Fruit fly (Drosophila melanogaster) whole organism, pupa: ENCODE data around the gene Syx16.

Experiments used
- CG10348 ChIP-seq: fragments of 200-800 bp; sonication (Bioruptor generic); IDR thresholded peaks from 2 replicates; pipeline ENCODE4 v1.3.6; 2022; ENCODE audit warnings: missing biosample characterization, missing genetic modification characterization
- CG12605 ChIP-seq: fragments of 200-800 bp; sonication (Bioruptor generic); IDR thresholded peaks from 2 replicates; pipeline ENCODE4 v1.3.6; 2022; ENCODE audit warnings: missing biosample characterization, missing genetic modification characterization
- CG13204 ChIP-seq: fragments of 200-800 bp; sonication (Bioruptor generic); optimal IDR thresholded peaks from 2 replicates; lab custom pipeline; 2018; ENCODE audit warnings: missing biosample characterization, mild to moderate bottlenecking, missing genetic modification characterization, moderate library complexity
- CG14655 ChIP-seq: fragments of 200-800 bp; sonication (Bioruptor generic); optimal IDR thresholded peaks from 3 replicates; lab custom pipeline; 2017; ENCODE audit warnings: mild to moderate bottlenecking, missing biosample characterization, missing genetic modification reagents, missing genetic modification characterization
- CG15710 ChIP-seq: fragments of 200-800 bp; sonication (Bioruptor generic); optimal IDR thresholded peaks from 2 replicates; lab custom pipeline; 2018; ENCODE audit warnings: missing biosample characterization, mild to moderate bottlenecking, missing genetic modification characterization, moderate library complexity
- CG17806 ChIP-seq: fragments of 200-800 bp; sonication (Bioruptor generic); optimal IDR thresholded peaks from 2 replicates; lab custom pipeline; 2018; ENCODE audit warnings: missing biosample characterization, mild to moderate bottlenecking, missing genetic modification characterization, moderate library complexity
- CG32121 ChIP-seq: fragments of 200-800 bp; sonication (Bioruptor generic); IDR thresholded peaks from 2 replicates; pipeline ENCODE4 v1.3.6; 2022; ENCODE audit warnings: missing biosample characterization, missing genetic modification characterization
- CG34367 ChIP-seq: fragments of 200-800 bp; sonication (Bioruptor generic); optimal IDR thresholded peaks from 2 replicates; lab custom pipeline; 2018; ENCODE audit warnings: missing biosample characterization, mild to moderate bottlenecking, missing genetic modification characterization
- CG4496 ChIP-seq: fragments of 200-800 bp; sonication (Bioruptor generic); IDR thresholded peaks from 3 replicates; pipeline ENCODE4 v1.3.6; 2022; ENCODE audit warnings: missing biosample characterization, missing genetic modification characterization
- CG8159 ChIP-seq: fragments of 200-800 bp; sonication (Bioruptor generic); optimal IDR thresholded peaks from 3 replicates; lab custom pipeline; 2018; ENCODE audit warnings: missing biosample characterization, mild to moderate bottlenecking, missing genetic modification characterization, moderate library complexity
- CG8301 ChIP-seq: fragments of 200-800 bp; sonication (Bioruptor generic); optimal IDR thresholded peaks from 2 replicates; lab custom pipeline; 2018; ENCODE audit warnings: missing biosample characterization, mild to moderate bottlenecking, missing genetic modification characterization
- CG9948 ChIP-seq: fragments of 200-800 bp; sonication (Bioruptor generic); optimal IDR thresholded peaks from 2 replicates; lab custom pipeline; 2018; ENCODE audit warnings: missing biosample characterization, mild to moderate bottlenecking, missing genetic modification characterization, moderate library complexity
- D1 ChIP-seq: fragments of 200-800 bp; sonication (Bioruptor generic); optimal IDR thresholded peaks from 2 replicates; lab custom pipeline; 2018; ENCODE audit warnings: missing biosample characterization, mild to moderate bottlenecking, missing genetic modification characterization, moderate library complexity
- EcR ChIP-seq: fragments of 200-800 bp; sonication (Bioruptor generic); optimal IDR thresholded peaks from 3 replicates; lab custom pipeline; 2019; ENCODE audit warnings: missing biosample characterization, missing genetic modification characterization, mild to moderate bottlenecking, moderate library complexity, missing genetic modification reagents
- Ets98B ChIP-seq: fragments of 200-800 bp; sonication (Bioruptor generic); IDR thresholded peaks from 2 replicates; pipeline ENCODE4 v1.3.6; 2022; ENCODE audit warnings: missing biosample characterization, missing genetic modification characterization
- Pif1A ChIP-seq: fragments of 200-800 bp; sonication (Bioruptor generic); optimal IDR thresholded peaks from 3 replicates; lab custom pipeline; 2016; ENCODE audit warnings: missing biosample characterization, missing genetic modification characterization
- Pif1B ChIP-seq: fragments of 200-800 bp; sonication (Bioruptor generic); optimal IDR thresholded peaks from 3 replicates; lab custom pipeline; 2016; ENCODE audit warnings: missing biosample characterization, missing genetic modification characterization
- Snoo ChIP-seq: fragments of 200-800 bp; sonication (Bioruptor generic); optimal IDR thresholded peaks from 3 replicates; lab custom pipeline; 2017; ENCODE audit warnings: missing biosample characterization, mild to moderate bottlenecking, missing genetic modification characterization, inconsistent platforms
- fd96Ca ChIP-seq: fragments of 200-800 bp; sonication (Bioruptor generic); IDR thresholded peaks from 3 replicates; pipeline ENCODE4 v1.3.6; 2022; ENCODE audit warnings: missing biosample characterization, missing genetic modification characterization
- gl ChIP-seq: fragments of 200-800 bp; sonication (Bioruptor generic); optimal IDR thresholded peaks from 2 replicates; lab custom pipeline; 2018; ENCODE audit warnings: missing biosample characterization, mild to moderate bottlenecking, missing genetic modification characterization
- rn ChIP-seq: fragments of 200-800 bp; sonication (Bioruptor generic); IDR thresholded peaks from 2 replicates; pipeline ENCODE4 v1.3.6; 2022; ENCODE audit warnings: missing biosample characterization, missing genetic modification characterization

Gene Syx16

dm6 chrX:20414099-20414498 is 20.5 kb upstream of the Syx16 start, which contains the start of gene CG15458:
TSS of gene CG15458 (minus strand) at chrX:20414199.
- no peak for TF ChIP-seq fd96Ca (GFP tag; lab: Robert Waterston, UW)
- TF ChIP-seq, all 21 proteins: peak for 0

dm6 chrX:20413481-20413880 is 19.9 kb upstream of the Syx16 start, which contains the start of gene CG15459:
TSS of gene CG15459 (minus strand) at chrX:20413581.
- TF ChIP-seq EcR (GFP tag; lab: Kevin White, UChicago) (no peak), CG8159 (tag; lab: Kevin White, UChicago) (no peak), CG17806 (no peak), CG34367 (tag; lab: Kevin White, UChicago) (no peak), Pif1B (GFP tag; lab: Kevin White, UChicago) (no peak), CG12605 (no peak), CG8301 (tag; lab: Kevin White, UChicago) (no peak), Pif1A (GFP tag; lab: Kevin White, UChicago) (no peak)

dm6 chrX:20411635-20412034 is 18.1 kb upstream of the Syx16 start:
- TF ChIP-seq gl (no peak), CG8159 (tag; lab: Kevin White, UChicago) (no peak), Snoo (tag; lab: Kevin White, UChicago) (no peak)

- TF ChIP-seq CG4496 (GFP tag; lab: Robert Waterston, UW) (peak; percentile 44; the same call in 1 of the 3 replicates), CG32121 (GFP tag; lab: Robert Waterston, UW) (no peak; the same call in 1 of the 2 replicates), Ets98B (GFP tag; lab: Robert Waterston, UW) (peak; percentile 47), CG8159 (tag; lab: Kevin White, UChicago) (peak; percentile 21), rn (GFP tag; lab: Robert Waterston, UW) (no peak), CG13204 (GFP tag; lab: Kevin White, UChicago) (no peak), fd96Ca (GFP tag; lab: Robert Waterston, UW) (no peak; the same call in 2 of the 3 replicates), CG12605 (0 out of 2 replicates have a peak, but pooled peaks have one; percentile 9), CG10348 (GFP tag; lab: Robert Waterston, UW) (no peak), gl (no peak), D1 (tag; lab: Kevin White, UChicago) (no peak), CG15710 (peak; percentile 25), CG34367 (tag; lab: Kevin White, UChicago) (peak; percentile 19), CG9948 (tag; lab: Kevin White, UChicago) (no peak), CG17806 (peak; percentile 20), Snoo (tag; lab: Kevin White, UChicago) (no peak)
Measured at dm6 chrX:20394066-20394913, 739 bp upstream of the Syx16 start, which contains the start of gene HERC2. TSS of gene HERC2 (plus strand) at chrX:20394395.

- no peak for TF ChIP-seq CG10348 (GFP tag; lab: Robert Waterston, UW)
- no peak for TF ChIP-seq EcR (GFP tag; lab: Kevin White, UChicago)
- TF ChIP-seq CG15710 = no peak
- no peak for TF ChIP-seq rn (GFP tag; lab: Robert Waterston, UW)
- no peak for TF ChIP-seq gl
- no peak for TF ChIP-seq Ets98B (GFP tag; lab: Robert Waterston, UW)
- no peak for TF ChIP-seq CG4496 (GFP tag; lab: Robert Waterston, UW)
- no peak for TF ChIP-seq Snoo (tag; lab: Kevin White, UChicago)
- TF ChIP-seq CG17806 = no peak
- no peak for TF ChIP-seq fd96Ca (GFP tag; lab: Robert Waterston, UW)
- TF ChIP-seq CG13204 (GFP tag; lab: Kevin White, UChicago) = no peak
- no peak for TF ChIP-seq D1 (tag; lab: Kevin White, UChicago)
- TF ChIP-seq, all 21 proteins: peak for 0
Measured at dm6 chrX:20391230-20391629, 2.3 kb downstream of the Syx16 start.

dm6 chrX:20390706-20391105 is 2.8 kb downstream of the Syx16 start, which contains the start of gene jb:
TSS of gene jb (minus strand) at chrX:20390806.
- TF ChIP-seq CG13204 (GFP tag; lab: Kevin White, UChicago) = no peak
- TF ChIP-seq Pif1A (GFP tag; lab: Kevin White, UChicago) = no peak
- no peak for TF ChIP-seq CG9948 (tag; lab: Kevin White, UChicago)
- TF ChIP-seq CG8159 (tag; lab: Kevin White, UChicago) = no peak
- TF ChIP-seq CG8301 (tag; lab: Kevin White, UChicago) = no peak
- no peak for TF ChIP-seq rn (GFP tag; lab: Robert Waterston, UW)
- TF ChIP-seq CG14655 = no peak
- no peak for TF ChIP-seq CG32121 (GFP tag; lab: Robert Waterston, UW)
- TF ChIP-seq CG12605 = no peak
- TF ChIP-seq Snoo (tag; lab: Kevin White, UChicago) = no peak

- TF ChIP-seq Pif1B (GFP tag; lab: Kevin White, UChicago) = no peak
- TF ChIP-seq CG17806 = no peak
- TF ChIP-seq Ets98B (GFP tag; lab: Robert Waterston, UW) = no peak
- TF ChIP-seq CG10348 (GFP tag; lab: Robert Waterston, UW) = no peak
Measured at dm6 chrX:20389633-20390032, 3.9 kb downstream of the Syx16 start.
